Worm (Caenorhabditis elegans) whole organism, mixed stage, embryonic: Measurements from ENCODE around the gene dld-1.

Source experiments
- elt-1 ChIP-seq: sonication (generic microtip); optimal IDR thresholded peaks from 2 replicates; lab custom pipeline; 2017; ENCODE audit warnings: missing genetic modification characterization, mild to moderate bottlenecking, missing compliant biosample characterization, antibody characterized with exemption, moderate library complexity, borderline replicate concordance; ENCODE audit not compliant: insufficient read depth
- hlh-1 ChIP-seq: fragments of 150-350 bp; optimal IDR thresholded peaks from 2 replicates; lab custom pipeline; 2014; ENCODE audit warnings: missing biosample characterization, missing genetic modification reagents, missing genetic modification characterization
- lin-32 ChIP-seq: fragments of 200-800 bp; sonication (Bioruptor generic); optimal IDR thresholded peaks from 2 replicates; lab custom pipeline; 2018; ENCODE audit warnings: mild to moderate bottlenecking, missing genetic modification characterization, missing compliant biosample characterization
- nhr-237 ChIP-seq: fragments of 150-350 bp; optimal IDR thresholded peaks from 2 replicates; lab custom pipeline; 2014; ENCODE audit warnings: missing biosample characterization, missing genetic modification characterization
- unc-39 ChIP-seq: fragments of 150-350 bp; optimal IDR thresholded peaks from 2 replicates; lab custom pipeline; 2014; ENCODE audit warnings: missing biosample characterization, missing genetic modification characterization

ce11 chrIV:14430853-14431252 lies 33.5 kb upstream of the dld-1 start, which contains the start of gene F55B11.4:
- no peak for TF ChIP-seq lin-32 (GFP tag; lab: Kevin White, UChicago)
- TF ChIP-seq hlh-1 (tag; lab: Kevin White, UChicago), result no peak
- no peak for TF ChIP-seq unc-39 (tag; lab: Kevin White, UChicago)
- TF ChIP-seq nhr-237 (tag; lab: Kevin White, UChicago), result no peak
- TF ChIP-seq elt-1 (tag; lab: Kevin White, UChicago), result no peak
